Fruit fly (Drosophila melanogaster): ENCODE results near the gene SA1.

SA1 gene

DNA sequence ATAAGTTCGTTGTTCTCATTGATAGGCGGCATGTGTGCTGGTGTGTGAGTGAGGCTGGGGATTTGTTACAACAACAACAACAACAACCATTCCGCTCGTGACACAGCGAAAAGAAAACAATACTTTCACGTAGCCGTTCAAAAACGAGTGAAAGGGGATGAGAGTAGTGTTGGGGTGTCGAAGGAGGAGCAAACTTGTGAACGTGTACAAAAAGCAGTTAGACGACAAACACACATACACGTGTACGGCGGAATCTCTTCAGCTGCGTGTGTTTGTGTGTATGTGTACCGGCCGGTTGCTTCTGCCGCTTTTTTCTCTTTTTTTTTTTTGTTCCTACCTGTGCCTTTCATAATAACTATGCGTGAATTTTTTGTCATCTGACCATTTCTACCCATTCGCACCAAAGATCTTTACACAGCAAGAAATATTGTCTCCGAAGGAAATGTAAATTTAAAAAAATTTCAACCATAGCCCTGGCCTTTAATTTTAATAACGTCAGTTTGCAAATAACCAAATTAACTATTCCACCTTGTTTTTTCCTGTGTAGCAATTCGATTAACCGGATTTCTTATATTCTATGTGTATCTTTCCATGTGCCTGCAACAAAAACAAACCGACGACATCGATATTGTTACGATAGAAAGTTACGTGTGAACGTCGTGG lies 28.0 kb upstream of the SA1 start (continued):
- peak; percentile 71 for TF ChIP-seq CG7368 (GFP tag; optimal IDR thresholded peaks at IDR 0.05)
- TF ChIP-seq CG8319 (GFP tag; optimal IDR thresholded peaks at IDR 0.05) = peak; percentile 49
- TF ChIP-seq CG11762 (GFP tag; optimal IDR thresholded peaks at IDR 0.05; ENCODE audit: insufficient read depth) = peak; percentile 88
- no peak for TF ChIP-seq spab (GFP tag; optimal IDR thresholded peaks at IDR 0.05)
- peak; percentile 92 for TF ChIP-seq Hr4 (GFP tag; optimal IDR thresholded peaks at IDR 0.05)
- peak; percentile 77 for TF ChIP-seq Hr39 (GFP tag; optimal IDR thresholded peaks at IDR 0.05)
- TF ChIP-seq dsx (GFP tag; optimal IDR thresholded peaks at IDR 0.05; ENCODE audit: poor library complexity, severe bottlenecking) = peak; percentile 78
- no peak for TF ChIP-seq fd85E (GFP tag; optimal IDR thresholded peaks at IDR 0.05)
- TF ChIP-seq Eip75B (GFP tag; optimal IDR thresholded peaks at IDR 0.05) = no peak
- TF ChIP-seq CG6854 (GFP tag; optimal IDR thresholded peaks at IDR 0.05) = peak; percentile 62
- TF ChIP-seq fd59A (GFP tag; optimal IDR thresholded peaks at IDR 0.05) = no peak
- peak; percentile 78 for TF ChIP-seq lz (GFP tag; optimal IDR thresholded peaks at IDR 0.05)
- peak; percentile 71 for TF ChIP-seq CG34406 (GFP tag; optimal IDR thresholded peaks at IDR 0.05)
- TF ChIP-seq vri (GFP tag; optimal IDR thresholded peaks at IDR 0.05) = peak; percentile 66
- peak; percentile 83 for TF ChIP-seq Ets96B (tag; optimal IDR thresholded peaks at IDR 0.05)
- no peak for TF ChIP-seq CG6276 (GFP tag; optimal IDR thresholded peaks at IDR 0.05)
- no peak for TF ChIP-seq fkh (GFP tag; optimal IDR thresholded peaks at IDR 0.05)
- peak in 1 of 2 experiments; percentile 58 for TF ChIP-seq ss (GFP tag; optimal IDR thresholded peaks at IDR 0.05)
- no peak for TF ChIP-seq Sox102F (GFP tag; optimal IDR thresholded peaks at IDR 0.05)
- TF ChIP-seq Eip93F (GFP tag; optimal IDR thresholded peaks at IDR 0.05) = no peak
- TF ChIP-seq topi (GFP tag; optimal IDR thresholded peaks at IDR 0.05) = peak; percentile 81
- TF ChIP-seq Met (GFP tag; optimal IDR thresholded peaks at IDR 0.05) = peak; percentile 72
- TF ChIP-seq CG3032 (tag; optimal IDR thresholded peaks at IDR 0.05) = peak; percentile 78
- TF ChIP-seq CG10669 (GFP tag; optimal IDR thresholded peaks at IDR 0.05) = peak; percentile 80
- TF ChIP-seq CG15336 (GFP tag; IDR thresholded peaks at IDR 0.05) = peak; percentile 92
- TF ChIP-seq CG8632 (GFP tag; optimal IDR thresholded peaks at IDR 0.05) = peak; percentile 64

DNA sequence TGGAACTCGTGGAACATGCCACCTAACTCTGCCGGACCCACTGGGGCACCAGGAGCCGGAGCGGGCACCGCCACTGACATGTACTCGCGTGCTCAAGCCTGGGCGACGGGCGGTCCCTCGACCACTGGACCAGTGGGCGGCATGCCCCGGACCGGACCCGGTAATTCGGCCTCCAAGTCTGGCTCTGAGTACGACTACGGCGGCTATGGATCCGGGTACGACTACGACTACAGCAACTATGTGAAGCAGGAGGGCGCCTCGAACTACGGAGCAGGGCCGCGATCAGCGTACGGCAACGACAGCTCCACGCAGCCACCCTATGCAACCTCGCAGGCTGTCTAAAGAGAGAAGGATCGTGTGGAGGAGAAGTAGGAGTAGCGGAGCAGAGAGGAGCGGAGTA lies 25.1 kb upstream of the SA1 start:
- TF ChIP-seq Sox14 (GFP tag; optimal IDR thresholded peaks at IDR 0.05) (no peak), Smox (GFP tag; optimal IDR thresholded peaks at IDR 0.05) (no peak), Ets21C (GFP tag; optimal IDR thresholded peaks at IDR 0.05) (no peak), CG3919 (GFP tag; optimal IDR thresholded peaks at IDR 0.05) (no peak), Hr38 (GFP tag; optimal IDR thresholded peaks at IDR 0.05) (no peak), CG11294 (GFP tag; IDR thresholded peaks at IDR 0.05) (no peak), Sox102F (GFP tag; optimal IDR thresholded peaks at IDR 0.05) (no peak), vri (GFP tag; optimal IDR thresholded peaks at IDR 0.05) (no peak)

DNA sequence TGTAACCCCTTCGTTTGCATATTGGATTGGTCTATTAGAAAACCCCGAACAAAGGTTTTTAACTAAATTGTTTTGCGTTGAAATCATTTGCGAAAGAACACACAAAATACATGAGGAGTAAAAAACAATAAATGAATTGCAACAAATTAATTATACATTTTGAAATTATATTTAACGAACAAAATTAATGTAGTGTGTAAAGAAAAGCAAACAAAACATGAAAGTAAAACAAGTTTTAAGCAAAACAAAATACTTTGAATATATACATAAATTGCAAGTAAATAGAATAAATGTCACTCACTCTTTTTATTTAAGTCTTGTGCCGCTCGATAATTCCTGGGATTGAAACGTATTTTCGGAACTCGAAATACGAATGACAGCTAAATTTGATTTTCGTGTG lies 18.4 kb upstream of the SA1 start, which contains the start of gene CG43232:
Gene CG43232 (plus strand): TSS at position 301 of the 400 bp plus-strand sequence.
- TF ChIP-seq CG10631 (GFP tag; optimal IDR thresholded peaks at IDR 0.05) (no peak), fkh (GFP tag; optimal IDR thresholded peaks at IDR 0.05) (no peak), salr (GFP tag; optimal IDR thresholded peaks at IDR 0.05) (no peak), CG11902 (GFP tag; optimal IDR thresholded peaks at IDR 0.05) (no peak), CG16779 (tag; optimal IDR thresholded peaks at IDR 0.05) (no peak), CG6792 (GFP tag; optimal IDR thresholded peaks at IDR 0.05) (no peak), Sox15 (GFP tag; optimal IDR thresholded peaks at IDR 0.05) (no peak), fd59A (GFP tag; optimal IDR thresholded peaks at IDR 0.05) (no peak), OdsH (GFP tag; optimal IDR thresholded peaks at IDR 0.05) (no peak), CG11762 (GFP tag; optimal IDR thresholded peaks at IDR 0.05; ENCODE audit: insufficient read depth) (no peak), Hr38 (GFP tag; optimal IDR thresholded peaks at IDR 0.05) (no peak), CG34406 (GFP tag; optimal IDR thresholded peaks at IDR 0.05) (no peak), esn (GFP tag; optimal IDR thresholded peaks at IDR 0.05) (no peak), Hr4 (GFP tag; optimal IDR thresholded peaks at IDR 0.05) (no peak)
